Fruit fly (Drosophila melanogaster) whole organism, embryonic: Measurements from ENCODE around the gene CG17768.

Source experiments
- B-H2 ChIP-seq: fragments of 200-800 bp; sonication (Bioruptor generic); optimal IDR thresholded peaks from 2 replicates; lab custom pipeline; 2018; ENCODE audit warnings: missing biosample characterization, mild to moderate bottlenecking, missing genetic modification characterization
- CG10565 ChIP-seq: fragments of 200-800 bp; sonication (Bioruptor generic); optimal IDR thresholded peaks from 3 replicates; lab custom pipeline; 2016; ENCODE audit warnings: missing biosample characterization, mild to moderate bottlenecking, missing genetic modification characterization
- CG11085 ChIP-seq: fragments of 200-800 bp; sonication (Bioruptor generic); IDR thresholded peaks from 2 replicates; pipeline ENCODE4 v1.3.6; 2022; ENCODE audit warnings: missing biosample characterization, missing genetic modification characterization
- CG13624 ChIP-seq: fragments of 200-800 bp; sonication (Bioruptor generic); optimal IDR thresholded peaks from 2 replicates; lab custom pipeline; 2016; ENCODE audit warnings: missing biosample characterization, missing genetic modification characterization
- CG1602 ChIP-seq: fragments of 200-800 bp; sonication (Bioruptor generic); optimal IDR thresholded peaks from 3 replicates; lab custom pipeline; 2016; ENCODE audit warnings: missing biosample characterization, missing genetic modification characterization
- CG17186 ChIP-seq: fragments of 200-800 bp; sonication (Bioruptor generic); optimal IDR thresholded peaks from 3 replicates; lab custom pipeline; 2017; ENCODE audit warnings: missing biosample characterization, missing genetic modification reagents, missing genetic modification characterization
- CG17359 ChIP-seq: fragments of 200-800 bp; sonication (Bioruptor generic); optimal IDR thresholded peaks from 3 replicates; lab custom pipeline; 2018; ENCODE audit warnings: missing biosample characterization, mild to moderate bottlenecking, missing genetic modification characterization, moderate library complexity
- CG17385 ChIP-seq: fragments of 200-800 bp; sonication (Bioruptor generic); optimal IDR thresholded peaks from 3 replicates; lab custom pipeline; 2018; ENCODE audit warnings: missing biosample characterization, mild to moderate bottlenecking, missing genetic modification characterization
- CG17568 ChIP-seq: fragments of 200-800 bp; sonication (Bioruptor generic); optimal IDR thresholded peaks from 2 replicates; lab custom pipeline; 2018; ENCODE audit warnings: missing biosample characterization, mild to moderate bottlenecking, missing genetic modification characterization, moderate library complexity
- CG17612 ChIP-seq: fragments of 200-800 bp; sonication (Bioruptor generic); IDR thresholded peaks from 2 replicates; pipeline ENCODE4 v1.3.6; 2022; ENCODE audit warnings: missing biosample characterization, missing genetic modification characterization
- CG17802 ChIP-seq: fragments of 200-800 bp; sonication (Bioruptor generic); optimal IDR thresholded peaks from 2 replicates; lab custom pipeline; 2018; ENCODE audit warnings: missing biosample characterization, mild to moderate bottlenecking, missing genetic modification characterization, moderate library complexity
- CG1792 ChIP-seq: fragments of 200-800 bp; sonication (Bioruptor generic); optimal IDR thresholded peaks from 2 replicates; lab custom pipeline; 2016; ENCODE audit warnings: missing biosample characterization, missing genetic modification characterization
- CG31388 ChIP-seq: fragments of 200-800 bp; sonication (Bioruptor generic); optimal IDR thresholded peaks from 2 replicates; lab custom pipeline; 2016; ENCODE audit warnings: missing biosample characterization, missing genetic modification characterization
- CG34224 ChIP-seq: fragments of 200-800 bp; sonication (Bioruptor generic); IDR thresholded peaks from 3 replicates; pipeline ENCODE4 v1.3.6; 2022; ENCODE audit warnings: missing biosample characterization, missing genetic modification characterization; ENCODE audit not compliant: partially characterized antibody
- CG34376 ChIP-seq: fragments of 200-800 bp; sonication (Bioruptor generic); optimal IDR thresholded peaks from 2 replicates; lab custom pipeline; 2018; ENCODE audit warnings: missing biosample characterization, mild to moderate bottlenecking, missing genetic modification characterization
- CG4707 ChIP-seq: fragments of 200-800 bp; sonication (Bioruptor generic); optimal IDR thresholded peaks from 2 replicates; lab custom pipeline; 2018; ENCODE audit warnings: missing biosample characterization, mild to moderate bottlenecking, missing genetic modification characterization, moderate library complexity
- CG4854 ChIP-seq: fragments of 200-800 bp; sonication (Bioruptor generic); optimal IDR thresholded peaks from 2 replicates; lab custom pipeline; 2016; ENCODE audit warnings: missing biosample characterization, missing genetic modification characterization, inconsistent platforms
- CG5245 ChIP-seq: fragments of 200-800 bp; sonication (Bioruptor generic); optimal IDR thresholded peaks from 3 replicates; lab custom pipeline; 2016; ENCODE audit warnings: missing biosample characterization, missing genetic modification characterization
- CG5953 ChIP-seq: fragments of 200-800 bp; sonication (Bioruptor generic); IDR thresholded peaks from 2 replicates; pipeline ENCODE4 v1.3.6; 2022; ENCODE audit warnings: missing biosample characterization, missing genetic modification characterization
- CG6175 ChIP-seq: fragments of 200-800 bp; sonication (Bioruptor generic); IDR thresholded peaks from 3 replicates; pipeline ENCODE4 v1.3.6; 2022; ENCODE audit warnings: missing biosample characterization, missing genetic modification characterization
- CG6854 ChIP-seq: fragments of 200-800 bp; sonication (Bioruptor generic); optimal IDR thresholded peaks from 3 replicates; lab custom pipeline; 2017; ENCODE audit warnings: missing biosample characterization, mild to moderate bottlenecking, missing genetic modification characterization
- CG7372 ChIP-seq: fragments of 200-800 bp; sonication (Bioruptor generic); IDR thresholded peaks from 2 replicates; pipeline ENCODE4 v1.3.6; 2022; ENCODE audit warnings: missing biosample characterization, missing genetic modification characterization
- CG7786 ChIP-seq: fragments of 200-800 bp; sonication (Bioruptor generic); optimal IDR thresholded peaks from 2 replicates; lab custom pipeline; 2016; ENCODE audit warnings: missing biosample characterization, missing genetic modification characterization
- CG8765 ChIP-seq: fragments of 200-800 bp; sonication (Bioruptor generic); IDR thresholded peaks from 2 replicates; pipeline ENCODE4 v1.3.6; 2022; ENCODE audit warnings: missing biosample characterization, missing genetic modification characterization
- CG9215 ChIP-seq: fragments of 200-800 bp; sonication (Bioruptor generic); IDR thresholded peaks from 2 replicates; pipeline ENCODE4 v1.3.6; 2022; ENCODE audit warnings: missing biosample characterization, missing genetic modification characterization
- CG9932 ChIP-seq: fragments of 200-800 bp; sonication (Bioruptor generic); IDR thresholded peaks from 2 replicates; pipeline ENCODE4 v1.3.6; 2022; ENCODE audit warnings: missing biosample characterization, missing genetic modification characterization
- D19B ChIP-seq: fragments of 200-800 bp; sonication (Bioruptor generic); optimal IDR thresholded peaks from 2 replicates; lab custom pipeline; 2017; ENCODE audit warnings: missing biosample characterization, mild to moderate bottlenecking, missing genetic modification characterization
- GATAe ChIP-seq: fragments of 200-800 bp; sonication (Bioruptor generic); conservative IDR thresholded peaks from 2 replicates; pipeline ENCODE4 v1.3.6; 2022; ENCODE audit warnings: missing biosample characterization, missing genetic modification characterization
- Hr39 ChIP-seq: fragments of >200 bp; optimal IDR thresholded peaks from 2 replicates; lab custom pipeline; 2017
- Jarid2 ChIP-seq: fragments of 200-800 bp; sonication (Bioruptor generic); optimal IDR thresholded peaks from 3 replicates; lab custom pipeline; 2017; ENCODE audit warnings: mild to moderate bottlenecking, missing biosample characterization, missing genetic modification reagents, missing genetic modification characterization
- Lim3 ChIP-seq: fragments of 200-800 bp; sonication (Bioruptor generic); IDR thresholded peaks from 2 replicates; pipeline ENCODE4 v1.3.6; 2022; ENCODE audit warnings: missing biosample characterization, missing genetic modification characterization
- MTF-1 ChIP-seq: fragments of 200-800 bp; sonication (Bioruptor generic); optimal IDR thresholded peaks from 2 replicates; lab custom pipeline; 2018; ENCODE audit warnings: missing biosample characterization, mild to moderate bottlenecking, missing genetic modification characterization, borderline replicate concordance
- Side ChIP-seq: fragments of 200-800 bp; sonication (Bioruptor generic); optimal IDR thresholded peaks from 2 replicates; lab custom pipeline; 2016; ENCODE audit warnings: missing biosample characterization, missing genetic modification characterization
- Six4 ChIP-seq: fragments of 200-800 bp; sonication (Bioruptor generic); optimal IDR thresholded peaks from 2 replicates; lab custom pipeline; 2016; ENCODE audit warnings: missing biosample characterization, missing genetic modification characterization
- bbx ChIP-seq: fragments of 200-800 bp; sonication (Bioruptor generic); IDR thresholded peaks from 2 replicates; pipeline ENCODE4 v1.3.6; 2022; ENCODE audit warnings: missing biosample characterization, missing genetic modification characterization; ENCODE audit not compliant: partially characterized antibody
- bigmax ChIP-seq: fragments of 200-800 bp; sonication (Bioruptor generic); optimal IDR thresholded peaks from 2 replicates; lab custom pipeline; 2018; ENCODE audit warnings: missing biosample characterization, mild to moderate bottlenecking, missing genetic modification characterization
- fd102C ChIP-seq: fragments of 200-800 bp; sonication (Bioruptor generic); optimal IDR thresholded peaks from 2 replicates; lab custom pipeline; 2018; ENCODE audit warnings: missing biosample characterization, mild to moderate bottlenecking, missing genetic modification characterization, moderate library complexity
- gcm ChIP-seq: fragments of 200-800 bp; sonication (Bioruptor generic); optimal IDR thresholded peaks from 2 replicates; lab custom pipeline; 2019; ENCODE audit warnings: missing biosample characterization, mild to moderate bottlenecking, missing genetic modification characterization, moderate library complexity
- grau ChIP-seq: fragments of 200-800 bp; optimal IDR thresholded peaks from 3 replicates; lab custom pipeline; 2019; ENCODE audit warnings: missing biosample characterization, mild to moderate bottlenecking, missing genetic modification characterization, moderate library complexity
- ham ChIP-seq: fragments of 200-800 bp; sonication (Bioruptor generic); IDR thresholded peaks from 2 replicates; pipeline ENCODE4 v1.3.6; 2022; ENCODE audit warnings: missing biosample characterization, missing genetic modification characterization
- ind ChIP-seq: fragments of 200-800 bp; sonication (Bioruptor generic); optimal IDR thresholded peaks from 3 replicates; lab custom pipeline; 2016; ENCODE audit warnings: missing biosample characterization, missing genetic modification characterization
- nerfin-1 ChIP-seq: fragments of 200-800 bp; sonication (Bioruptor generic); optimal IDR thresholded peaks from 3 replicates; lab custom pipeline; 2019; ENCODE audit warnings: missing biosample characterization, mild to moderate bottlenecking, missing genetic modification characterization, moderate library complexity
- nom ChIP-seq: fragments of 200-800 bp; sonication (Bioruptor generic); optimal IDR thresholded peaks from 2 replicates; lab custom pipeline; 2017; ENCODE audit warnings: missing biosample characterization, missing genetic modification characterization, mild to moderate bottlenecking, moderate library complexity, missing genetic modification reagents
- rib ChIP-seq: fragments of 200-800 bp; sonication (Bioruptor generic); IDR thresholded peaks from 2 replicates; pipeline ENCODE4 v1.3.6; 2022; ENCODE audit warnings: missing biosample characterization, missing genetic modification characterization
- schlank ChIP-seq: fragments of 200-800 bp; sonication (Bioruptor generic); optimal IDR thresholded peaks from 2 replicates; lab custom pipeline; 2018; ENCODE audit warnings: missing biosample characterization, mild to moderate bottlenecking, missing genetic modification characterization
- shn ChIP-seq: fragments of 200-800 bp; sonication (Bioruptor generic); optimal IDR thresholded peaks from 3 replicates; lab custom pipeline; 2016; ENCODE audit warnings: missing biosample characterization, missing genetic modification characterization
- sr ChIP-seq: fragments of 200-800 bp; sonication (Bioruptor generic); IDR thresholded peaks from 3 replicates; pipeline ENCODE4 v1.3.6; 2022; ENCODE audit warnings: missing biosample characterization, missing genetic modification characterization
- sug ChIP-seq: fragments of 200-800 bp; optimal IDR thresholded peaks from 2 replicates; lab custom pipeline; 2019; ENCODE audit warnings: missing biosample characterization, mild to moderate bottlenecking, missing genetic modification characterization, moderate library complexity
- vfl ChIP-seq: fragments of 200-800 bp; sonication (Bioruptor generic); optimal IDR thresholded peaks from 2 replicates; lab custom pipeline; 2016; ENCODE audit warnings: missing biosample characterization, missing genetic modification characterization
- zf30C ChIP-seq: fragments of 200-800 bp; sonication (Bioruptor generic); optimal IDR thresholded peaks from 3 replicates; lab custom pipeline; 2018; ENCODE audit warnings: missing biosample characterization, mild to moderate bottlenecking, missing genetic modification characterization

CG17768 gene

DNA sequence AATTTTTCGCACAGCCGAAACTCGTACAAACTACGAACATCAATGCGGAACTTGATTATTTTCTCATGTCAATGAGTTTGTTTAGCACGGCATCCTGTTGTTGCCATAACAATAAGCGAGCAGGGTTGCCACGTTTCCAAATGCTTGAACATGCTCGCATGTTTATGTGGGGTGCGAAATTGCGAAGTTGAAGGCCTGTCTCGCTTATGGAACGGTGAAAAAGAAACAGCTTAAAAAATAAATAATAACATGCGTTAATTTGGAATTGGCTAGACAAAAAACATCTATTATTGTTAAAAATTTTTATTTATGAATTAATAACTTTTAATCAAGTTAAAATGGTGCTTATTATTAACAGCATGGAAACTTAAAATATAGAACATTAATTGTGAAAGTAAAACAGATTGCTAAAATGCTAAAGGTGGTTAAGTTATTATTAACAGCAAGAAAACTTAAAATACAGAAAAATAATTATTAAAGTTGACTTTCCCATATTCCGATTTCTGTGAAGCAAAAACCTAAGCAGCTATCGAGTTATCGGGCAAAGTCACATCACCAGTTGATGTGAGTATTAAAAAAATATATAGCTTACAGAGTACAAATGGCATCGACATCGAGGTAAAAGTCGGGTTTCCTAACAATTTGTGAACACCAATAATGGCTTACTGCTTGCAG lies 25.9 kb upstream of the CG17768 start, which contains the start of the genes Bug22 and TfIIB (continued):
- TF ChIP-seq bbx (0 out of 2 replicates have a peak, but pooled peaks have one; percentile 15), CG9215 (GFP tag; lab: Robert Waterston, UW) (no peak), CG34376 (peak; percentile 41), CG8765 (GFP tag; lab: Robert Waterston, UW) (no peak), fd102C (GFP tag; lab: Kevin White, UChicago) (no peak), D19B (no peak), sug (tag; lab: Kevin White, UChicago) (peak; percentile 75), Six4 (peak; percentile 55), CG1792 (GFP tag; lab: Kevin White, UChicago) (peak; percentile 50), CG17612 (GFP tag; lab: Robert Waterston, UW) (no peak), vfl (GFP tag; lab: Kevin White, UChicago) (peak; percentile 68), CG7372 (GFP tag; lab: Robert Waterston, UW) (peak; percentile 17; the same call in 1 of the 2 replicates), CG10565 (GFP tag; lab: Kevin White, UChicago) (no peak), shn (GFP tag; lab: Kevin White, UChicago) (peak; percentile 71), CG1602 (peak; percentile 71), B-H2 (GFP tag; lab: Kevin White, UChicago) (peak; percentile 76), Side (GFP tag; lab: Kevin White, UChicago) (peak; percentile 37), CG11085 (0 out of 2 replicates have a peak, but pooled peaks have one; percentile 44), CG4854 (peak; percentile 51), ind (GFP tag; lab: Kevin White, UChicago) (peak; percentile 74), CG6175 (GFP tag; lab: Robert Waterston, UW) (no peak), bigmax (no peak), CG17186 (GFP tag; lab: Kevin White, UChicago) (no peak), CG5245 (GFP tag; lab: Kevin White, UChicago) (peak; percentile 67), schlank (tag; lab: Kevin White, UChicago) (peak; percentile 33), CG17359 (tag; lab: Kevin White, UChicago) (peak; percentile 68), CG31388 (GFP tag; lab: Kevin White, UChicago) (peak; percentile 36), zf30C (GFP tag; lab: Kevin White, UChicago) (no peak), Jarid2 (GFP tag; lab: Kevin White, UChicago) (no peak), CG17568 (no peak), nerfin-1 (tag; lab: Kevin White, UChicago) (peak; percentile 43), grau (tag; lab: Kevin White, UChicago) (peak; percentile 73), CG17385 (GFP tag; lab: Kevin White, UChicago) (peak; percentile 66), CG9932 (peak; percentile 80), Lim3 (GFP tag; lab: Robert Waterston, UW) (no peak), gcm (GFP tag; lab: Kevin White, UChicago) (no peak), CG5953 (no peak), ham (GFP tag; lab: Robert Waterston, UW) (no peak), Hr39 (no peak), sr (no peak), CG4707 (GFP tag; lab: Kevin White, UChicago) (no peak), CG6854 (no peak), rib (peak; percentile 79), CG13624 (GFP tag; lab: Kevin White, UChicago) (peak; percentile 62), CG17802 (tag; lab: Kevin White, UChicago) (peak; percentile 84), CG34224 (GFP tag; lab: Robert Waterston, UW) (0 out of 3 replicates have a peak, but pooled peaks have one; percentile 8), nom (peak; percentile 62), MTF-1 (peak; percentile 19), CG7786 (GFP tag; lab: Kevin White, UChicago) (peak; percentile 66), GATAe (GFP tag; lab: Robert Waterston, UW) (no peak)
